Worm (Caenorhabditis elegans) whole organism, L4 larva: ENCODE results near the gene oac-53.
A peak's percentile ranks its signal among the peaks of the same experiment; 100 is the strongest.
"Not testable (repeated sequence)": the region's sequence is repeated elsewhere in the genome, so short reads cannot be mapped to it uniquely, and the experiment has no call there.

Experiments used
- D1046.2 ChIP-seq: fragments of 200-800 bp; sonication (Bioruptor generic); IDR thresholded peaks from 2 replicates; pipeline ENCODE4 v1.3.6; 2022; ENCODE audit warnings: missing genetic modification characterization, missing compliant biosample characterization
- F37D6.2 ChIP-seq: sonication (generic microtip); optimal IDR thresholded peaks from 2 replicates; lab custom pipeline; 2016; ENCODE audit warnings: mild to moderate bottlenecking, missing genetic modification characterization, missing compliant biosample characterization
- F44E2.7 ChIP-seq: fragments of 200-800 bp; sonication (Bioruptor generic); IDR thresholded peaks from 2 replicates; pipeline ENCODE4 v2.1.2; 2022; ENCODE audit warnings: missing genetic modification characterization, missing compliant biosample characterization
- ZK546.5 ChIP-seq, 2 experiments: sonication (generic microtip); optimal IDR thresholded peaks; 2 replicates each; lab custom pipeline; 2017; ENCODE audit warnings: missing biosample characterization in 2 of 2, missing genetic modification characterization in 2 of 2
- aha-1 ChIP-seq: fragments of 150-350 bp; peaks from one replicate; lab custom pipeline; 2014; ENCODE audit warnings: missing biosample characterization, missing genetic modification characterization
- ama-1 ChIP-seq: fragments of 150-350 bp; optimal IDR thresholded peaks from 2 replicates; lab custom pipeline; 2014; ENCODE audit warnings: inconsistent platforms, mixed read lengths
- ceh-20 ChIP-seq: fragments of 200-800 bp; sonication (Bioruptor generic); IDR thresholded peaks from 2 replicates; pipeline ENCODE4 v1.3.6; 2022; ENCODE audit warnings: missing genetic modification reagents, missing genetic modification characterization, missing compliant biosample characterization
- ceh-82 ChIP-seq: sonication (generic microtip); optimal IDR thresholded peaks from 2 replicates; lab custom pipeline; 2017; ENCODE audit warnings: missing biosample characterization, missing genetic modification characterization
- ces-1 ChIP-seq: fragments of 150-350 bp; sonication (generic microtip); optimal IDR thresholded peaks from 4 replicates; lab custom pipeline; 2014; ENCODE audit warnings: missing biosample characterization, missing genetic modification reagents, missing genetic modification characterization
- ctbp-1 ChIP-seq: fragments of 200-800 bp; sonication (Bioruptor generic); IDR thresholded peaks from 2 replicates; pipeline ENCODE4 v1.3.6; 2022; ENCODE audit warnings: missing genetic modification reagents, missing genetic modification characterization, missing compliant biosample characterization
- dpl-1 ChIP-seq: fragments of 150-350 bp; optimal IDR thresholded peaks from 2 replicates; lab custom pipeline; 2014; ENCODE audit warnings: missing biosample characterization, missing genetic modification reagents, missing genetic modification characterization
- fkh-10 ChIP-seq: fragments of 150-350 bp; optimal IDR thresholded peaks from 2 replicates; lab custom pipeline; 2014; ENCODE audit warnings: missing biosample characterization, missing genetic modification reagents, missing genetic modification characterization
- gei-8 ChIP-seq: fragments of 200-800 bp; sonication (Bioruptor generic); optimal IDR thresholded peaks from 2 replicates; lab custom pipeline; 2018; ENCODE audit warnings: mild to moderate bottlenecking, missing genetic modification characterization, missing compliant biosample characterization
- hlh-11 ChIP-seq: fragments of 200-800 bp; sonication (Bioruptor generic); optimal IDR thresholded peaks from 2 replicates; lab custom pipeline; 2018; ENCODE audit warnings: mild to moderate bottlenecking, missing genetic modification characterization, missing compliant biosample characterization
- hmg-1.1 ChIP-seq: fragments of 200-800 bp; sonication (Bioruptor generic); IDR thresholded peaks from 2 replicates; pipeline ENCODE4 v1.3.6; 2022; ENCODE audit warnings: missing genetic modification reagents, missing genetic modification characterization, missing compliant biosample characterization
- lin-15B ChIP-seq: fragments of 150-350 bp; sonication (generic microtip); optimal IDR thresholded peaks from 3 replicates; lab custom pipeline; 2014; ENCODE audit warnings: missing biosample characterization, missing genetic modification characterization
- lin-38 ChIP-seq: fragments of 200-800 bp; sonication (Bioruptor generic); IDR thresholded peaks from 2 replicates; pipeline ENCODE4 v1.3.6; 2022; ENCODE audit warnings: missing genetic modification reagents, missing genetic modification characterization, missing compliant biosample characterization
- lin-39 ChIP-seq: fragments of 150-350 bp; optimal IDR thresholded peaks from 2 replicates; lab custom pipeline; 2014; ENCODE audit warnings: missing biosample characterization, missing genetic modification reagents, missing genetic modification characterization
- madf-9 ChIP-seq: fragments of 200-800 bp; sonication (Bioruptor generic); conservative IDR thresholded peaks from 2 replicates; pipeline ENCODE4 v1.3.6; 2022; ENCODE audit warnings: missing genetic modification reagents, missing genetic modification characterization, missing compliant biosample characterization
- mdt-29 ChIP-seq: fragments of 200-800 bp; sonication (Bioruptor generic); IDR thresholded peaks from 2 replicates; pipeline ENCODE4 v1.3.6; 2022; ENCODE audit warnings: missing genetic modification reagents, missing genetic modification characterization, missing compliant biosample characterization
- mep-1 ChIP-seq: fragments of 150-350 bp; sonication (generic microtip); optimal IDR thresholded peaks from 3 replicates; lab custom pipeline; 2014; ENCODE audit warnings: missing biosample characterization, missing genetic modification characterization
- mes-2 ChIP-seq: sonication (generic microtip); optimal IDR thresholded peaks from 2 replicates; lab custom pipeline; 2016; ENCODE audit warnings: missing genotype, mild to moderate bottlenecking, missing genetic modification characterization, missing compliant biosample characterization; ENCODE audit not compliant: poor library complexity, severe bottlenecking
- mxl-2 ChIP-seq: fragments of 200-800 bp; sonication (Bioruptor generic); conservative IDR thresholded peaks from 2 replicates; pipeline ENCODE4 v1.3.6; 2022; ENCODE audit warnings: missing genetic modification reagents, missing genetic modification characterization, missing compliant biosample characterization
- nhr-11 ChIP-seq: fragments of 150-350 bp; optimal IDR thresholded peaks from 2 replicates; lab custom pipeline; 2014; ENCODE audit warnings: missing biosample characterization, missing genetic modification characterization
- nhr-237 ChIP-seq: sonication (generic microtip); optimal IDR thresholded peaks from 2 replicates; lab custom pipeline; 2017; ENCODE audit warnings: missing biosample characterization, missing genetic modification characterization
- nhr-76 ChIP-seq: fragments of 150-350 bp; optimal IDR thresholded peaks from 2 replicates; lab custom pipeline; 2014; ENCODE audit warnings: missing biosample characterization, missing genetic modification characterization
- nhr-77 ChIP-seq: fragments of 150-350 bp; optimal IDR thresholded peaks from 2 replicates; lab custom pipeline; 2014; ENCODE audit warnings: missing biosample characterization, missing genetic modification characterization
- pha-4 ChIP-seq, 2 experiments: fragments of 150-350 bp in 1 of 2; fragments of 200-800 bp in 1 of 2; sonication (Bioruptor generic) in 1 of 2; IDR thresholded peaks in 1 of 2; optimal IDR thresholded peaks in 1 of 2; 2 replicates each; pipeline versions ENCODE4 v1.3.6 to Lab custom; 2014 to 2022; ENCODE audit warnings: missing genetic modification characterization in 2 of 2, missing genetic modification reagents in 2 of 2, missing biosample characterization in 1 of 2, missing compliant biosample characterization in 1 of 2
- rbr-2 ChIP-seq: sonication (generic microtip); optimal IDR thresholded peaks from 2 replicates; lab custom pipeline; 2016; ENCODE audit warnings: missing genotype, missing genetic modification characterization, missing compliant biosample characterization
- saeg-2 ChIP-seq: fragments of 200-800 bp; sonication (Bioruptor generic); IDR thresholded peaks from 2 replicates; pipeline ENCODE4 v1.3.6; 2022; ENCODE audit warnings: missing genetic modification reagents, missing genetic modification characterization, missing compliant biosample characterization
- snpc-4 ChIP-seq: fragments of 150-350 bp; optimal IDR thresholded peaks from 2 replicates; lab custom pipeline; 2014; ENCODE audit warnings: missing biosample characterization, missing genetic modification characterization
- spr-1 ChIP-seq: sonication (generic microtip); optimal IDR thresholded peaks from 2 replicates; lab custom pipeline; 2016; ENCODE audit warnings: mild to moderate bottlenecking, missing genetic modification characterization, missing compliant biosample characterization
- vab-7 ChIP-seq: fragments of 200-800 bp; sonication (Bioruptor generic); IDR thresholded peaks from 2 replicates; pipeline ENCODE4 v1.3.6; 2022; ENCODE audit warnings: missing genetic modification reagents, missing genetic modification characterization, missing compliant biosample characterization
- zip-11 ChIP-seq: fragments of 200-800 bp; sonication (Bioruptor generic); IDR thresholded peaks from 2 replicates; pipeline ENCODE4 v1.3.6; 2022; ENCODE audit warnings: missing genetic modification characterization, missing compliant biosample characterization
- zip-2 ChIP-seq: fragments of 150-350 bp; optimal IDR thresholded peaks from 2 replicates; lab custom pipeline; 2014; ENCODE audit warnings: missing biosample characterization, missing genetic modification characterization

Gene oac-53

ce11 chrV:16671190-16671589 is 43.4 kb upstream of the oac-53 start, which contains the start of gene str-61:
Gene str-61, minus strand, starts transcription at chrV:16671290.
- no peak for TF ChIP-seq pha-4 (GFP tag; IDR thresholded peaks at IDR 0.05; lab: Robert Waterston, UW)
- no peak for TF ChIP-seq pha-4 (tag; optimal IDR thresholded peaks at IDR 0.05; lab: Kevin White, UChicago)
- TF ChIP-seq aha-1 (tag; lab: Kevin White, UChicago) = peak; percentile 6
- no peak for TF ChIP-seq mdt-29 (GFP tag; lab: Robert Waterston, UW)
- no peak for TF ChIP-seq nhr-11 (tag; lab: Kevin White, UChicago)

- TF ChIP-seq dpl-1 (GFP tag; lab: Kevin White, UChicago) (no peak), mxl-2 (GFP tag; lab: Robert Waterston, UW) (no peak), saeg-2 (GFP tag; lab: Robert Waterston, UW) (no peak), F44E2.7 (GFP tag; lab: Robert Waterston, UW) (no peak), nhr-77 (no peak), nhr-237 (tag; lab: Kevin White, UChicago) (no peak), lin-39 (tag; lab: Kevin White, UChicago) (no peak), F37D6.2 (tag; lab: Kevin White, UChicago) (no peak), zip-11 (GFP tag; lab: Robert Waterston, UW) (no peak), ctbp-1 (no peak), ceh-82 (tag; lab: Kevin White, UChicago) (no peak)
Measured at ce11 chrV:16668473-16668872, 40.7 kb upstream of the oac-53 start, which contains the start of gene F14F8.9. Gene F14F8.9, minus strand, starts transcription at chrV:16668573.

ce11 chrV:16666647-16667046 is 38.9 kb upstream of the oac-53 start, which contains the start of gene F14F8.14:
Gene F14F8.14, minus strand, starts transcription at chrV:16666747.
- TF ChIP-seq vab-7 (no peak), fkh-10 (GFP tag; lab: Kevin White, UChicago) (no peak), ceh-82 (tag; lab: Kevin White, UChicago) (no peak), nhr-76 (no peak), snpc-4 (tag; lab: Kevin White, UChicago) (no peak), mes-2 (tag; lab: Kevin White, UChicago) (no peak), madf-9 (GFP tag; lab: Robert Waterston, UW) (no peak), hlh-11 (tag; lab: Kevin White, UChicago) (no peak), zip-2 (tag; lab: Kevin White, UChicago) (no peak), mep-1 (tag; lab: Kevin White, UChicago) (no peak), gei-8 (GFP tag; lab: Kevin White, UChicago) (no peak), D1046.2 (GFP tag; lab: Robert Waterston, UW) (no peak), ces-1 (GFP tag; lab: Kevin White, UChicago) (no peak), lin-15B (tag; lab: Kevin White, UChicago) (no peak), spr-1 (tag; lab: Kevin White, UChicago) (no peak), ama-1 (lab: Kevin White, UChicago) (no peak), hmg-1.1 (GFP tag; lab: Robert Waterston, UW) (no peak), ZK546.5 (tag; optimal IDR thresholded peaks at IDR 0.05; lab: Kevin White, UChicago) (no peak)

- TF ChIP-seq dpl-1 (GFP tag; lab: Kevin White, UChicago); rbr-2 (tag; lab: Kevin White, UChicago); lin-38 (GFP tag; lab: Robert Waterston, UW): not testable (repeated sequence)
- TF ChIP-seq, all 104 proteins: peak for 0; not testable (repeated sequence) for 104
Measured at ce11 chrV:16660816-16661215, 33.0 kb upstream of the oac-53 start, which contains the start of gene Y70C5B.2. Gene Y70C5B.2, minus strand, starts transcription at chrV:16660916.

ce11 chrV:16654242-16654641 is 26.5 kb upstream of the oac-53 start, which contains the start of gene W06G6.15:
Gene W06G6.15, plus strand, starts transcription at chrV:16654542.
- TF ChIP-seq lin-39 (tag; lab: Kevin White, UChicago); ceh-20 (GFP tag; lab: Robert Waterston, UW); madf-9 (GFP tag; lab: Robert Waterston, UW): not testable (repeated sequence)
- TF ChIP-seq, all 104 proteins: peak for 0; not testable (repeated sequence) for 104
